Worm (Caenorhabditis elegans) whole organism, late embryonic: Measurements from ENCODE around the gene nlp-27.

Experiments used
- C08G9.2 ChIP-seq: sonication (generic microtip); optimal IDR thresholded peaks from 2 replicates; lab custom pipeline; 2016; ENCODE audit warnings: mild to moderate bottlenecking, missing genetic modification characterization, moderate library complexity, missing compliant biosample characterization
- C38D4.7 ChIP-seq: fragments of 200-800 bp; sonication (Bioruptor generic); optimal IDR thresholded peaks from 2 replicates; lab custom pipeline; 2018; ENCODE audit warnings: mild to moderate bottlenecking, missing genetic modification characterization, moderate library complexity, missing compliant biosample characterization
- F13H6.1 ChIP-seq: sonication (generic microtip); optimal IDR thresholded peaks from 2 replicates; lab custom pipeline; 2016; ENCODE audit warnings: missing genetic modification characterization, missing compliant biosample characterization
- K02D7.2 ChIP-seq: sonication (generic microtip); optimal IDR thresholded peaks from 2 replicates; lab custom pipeline; 2017; ENCODE audit warnings: mild to moderate bottlenecking, missing genetic modification characterization, missing compliant biosample characterization
- K09A11.1 ChIP-seq: sonication (generic microtip); optimal IDR thresholded peaks from 2 replicates; lab custom pipeline; 2017; ENCODE audit warnings: antibody characterized with exemption, mild to moderate bottlenecking, missing genetic modification characterization, missing compliant biosample characterization; ENCODE audit not compliant: insufficient read depth
- T23F11.4 ChIP-seq: fragments of 200-800 bp; sonication (Bioruptor generic); optimal IDR thresholded peaks from 2 replicates; lab custom pipeline; 2018; ENCODE audit warnings: mild to moderate bottlenecking, missing genetic modification characterization, missing compliant biosample characterization
- Y22D7AL.16 ChIP-seq: sonication (generic microtip); optimal IDR thresholded peaks from 2 replicates; lab custom pipeline; 2016; ENCODE audit warnings: missing genetic modification characterization, missing compliant biosample characterization
- ahr-1 ChIP-seq: sonication (generic microtip); optimal IDR thresholded peaks from 2 replicates; lab custom pipeline; 2016; ENCODE audit warnings: missing genetic modification characterization, missing compliant biosample characterization
- ceh-14 ChIP-seq: sonication (generic microtip); optimal IDR thresholded peaks from 2 replicates; lab custom pipeline; 2016; ENCODE audit warnings: missing genotype, missing genetic modification characterization, missing compliant biosample characterization
- ceh-19 ChIP-seq: fragments of 200-800 bp; sonication (Bioruptor generic); optimal IDR thresholded peaks from 2 replicates; lab custom pipeline; 2018; ENCODE audit warnings: mild to moderate bottlenecking, missing genetic modification characterization, missing compliant biosample characterization
- ceh-2 ChIP-seq: sonication (generic microtip); optimal IDR thresholded peaks from 2 replicates; lab custom pipeline; 2016; ENCODE audit warnings: missing genotype, missing genetic modification characterization, missing compliant biosample characterization
- ceh-22 ChIP-seq: sonication (generic microtip); optimal IDR thresholded peaks from 2 replicates; lab custom pipeline; 2017; ENCODE audit warnings: missing biosample characterization, missing genetic modification characterization
- ceh-34 ChIP-seq: sonication (generic microtip); optimal IDR thresholded peaks from 2 replicates; lab custom pipeline; 2016; ENCODE audit warnings: mild to moderate bottlenecking, missing genetic modification characterization, missing compliant biosample characterization
- ceh-45 ChIP-seq: fragments of 200-800 bp; sonication (Bioruptor generic); IDR thresholded peaks from 2 replicates; pipeline ENCODE4 v1.3.6; 2022; ENCODE audit warnings: missing genetic modification reagents, missing genetic modification characterization, missing compliant biosample characterization
- ceh-9 ChIP-seq: sonication (generic microtip); optimal IDR thresholded peaks from 2 replicates; lab custom pipeline; 2016; ENCODE audit warnings: mild to moderate bottlenecking, missing genetic modification characterization, inconsistent platforms, missing compliant biosample characterization
- che-1 ChIP-seq: sonication (generic microtip); optimal IDR thresholded peaks from 2 replicates; lab custom pipeline; 2016; ENCODE audit warnings: mild to moderate bottlenecking, missing genetic modification characterization, missing compliant biosample characterization
- dve-1 ChIP-seq: sonication (generic microtip); optimal IDR thresholded peaks from 2 replicates; lab custom pipeline; 2017; ENCODE audit warnings: antibody characterized with exemption, mild to moderate bottlenecking, missing genetic modification characterization, missing compliant biosample characterization
- elt-4 ChIP-seq: sonication (generic microtip); optimal IDR thresholded peaks from 2 replicates; lab custom pipeline; 2016; ENCODE audit warnings: missing genetic modification characterization, missing compliant biosample characterization
- ets-4 ChIP-seq: sonication (generic microtip); optimal IDR thresholded peaks from 2 replicates; lab custom pipeline; 2016; ENCODE audit warnings: missing genetic modification characterization, missing compliant biosample characterization
- fax-1 ChIP-seq: sonication (generic microtip); optimal IDR thresholded peaks from 2 replicates; lab custom pipeline; 2016; ENCODE audit warnings: missing genotype, missing genetic modification characterization, missing compliant biosample characterization
- fkh-10 ChIP-seq: fragments of 150-350 bp; optimal IDR thresholded peaks from 2 replicates; lab custom pipeline; 2014; ENCODE audit warnings: missing biosample characterization, missing genetic modification reagents, missing genetic modification characterization
- gmeb-2 ChIP-seq: sonication (generic microtip); optimal IDR thresholded peaks from 2 replicates; lab custom pipeline; 2016; ENCODE audit warnings: missing genetic modification characterization, inconsistent platforms, missing compliant biosample characterization
- hlh-30 ChIP-seq: sonication (generic microtip); optimal IDR thresholded peaks from 2 replicates; lab custom pipeline; 2017; ENCODE audit warnings: antibody characterized with exemption, missing genetic modification characterization, missing compliant biosample characterization; ENCODE audit not compliant: insufficient read depth
- hlh-6 ChIP-seq: sonication (generic microtip); optimal IDR thresholded peaks from 2 replicates; lab custom pipeline; 2016; ENCODE audit warnings: missing genotype, missing genetic modification characterization, missing compliant biosample characterization
- lim-6 ChIP-seq: sonication (generic microtip); optimal IDR thresholded peaks from 2 replicates; lab custom pipeline; 2016; ENCODE audit warnings: missing genetic modification characterization, missing compliant biosample characterization
- madf-2 ChIP-seq: sonication (generic microtip); optimal IDR thresholded peaks from 2 replicates; lab custom pipeline; 2017; ENCODE audit warnings: missing genetic modification characterization, missing compliant biosample characterization
- mec-3 ChIP-seq: sonication (generic microtip); optimal IDR thresholded peaks from 2 replicates; lab custom pipeline; 2016; ENCODE audit warnings: borderline replicate concordance, missing genetic modification characterization, missing compliant biosample characterization
- nhr-232 ChIP-seq: sonication (generic microtip); optimal IDR thresholded peaks from 2 replicates; lab custom pipeline; 2016; ENCODE audit warnings: missing genetic modification characterization, missing compliant biosample characterization
- pax-1 ChIP-seq: fragments of 150-350 bp; optimal IDR thresholded peaks from 2 replicates; lab custom pipeline; 2014; ENCODE audit warnings: missing biosample characterization, missing genetic modification characterization
- pqm-1 ChIP-seq: sonication (generic microtip); optimal IDR thresholded peaks from 2 replicates; lab custom pipeline; 2016; ENCODE audit warnings: missing genetic modification characterization, missing compliant biosample characterization
- pros-1 ChIP-seq: fragments of 150-350 bp; optimal IDR thresholded peaks from 2 replicates; lab custom pipeline; 2014; ENCODE audit warnings: missing biosample characterization, missing genetic modification reagents, missing genetic modification characterization
- ref-2 ChIP-seq: sonication (generic microtip); optimal IDR thresholded peaks from 2 replicates; lab custom pipeline; 2016; ENCODE audit warnings: missing genetic modification characterization, missing compliant biosample characterization
- sox-2 ChIP-seq: fragments of 200-800 bp; sonication (Bioruptor generic); IDR thresholded peaks from 2 replicates; pipeline ENCODE4 v1.3.6; 2022; ENCODE audit warnings: missing genetic modification reagents, missing genetic modification characterization, missing compliant biosample characterization
- sox-4 ChIP-seq: sonication (generic microtip); optimal IDR thresholded peaks from 2 replicates; lab custom pipeline; 2017; ENCODE audit warnings: mild to moderate bottlenecking, missing genetic modification characterization, inconsistent platforms, missing compliant biosample characterization
- ttx-3 ChIP-seq: sonication (generic microtip); optimal IDR thresholded peaks from 2 replicates; lab custom pipeline; 2016; ENCODE audit warnings: missing genetic modification reagents, missing genetic modification characterization, missing compliant biosample characterization
- unc-42 ChIP-seq: sonication (generic microtip); optimal IDR thresholded peaks from 2 replicates; lab custom pipeline; 2016; ENCODE audit warnings: missing genotype, missing genetic modification characterization, missing compliant biosample characterization
- unc-55 ChIP-seq: sonication (generic microtip); optimal IDR thresholded peaks from 2 replicates; lab custom pipeline; 2017; ENCODE audit warnings: missing biosample characterization, missing genetic modification reagents, missing genetic modification characterization
- unc-86 ChIP-seq: sonication (generic microtip); optimal IDR thresholded peaks from 2 replicates; lab custom pipeline; 2016; ENCODE audit warnings: missing genetic modification characterization, missing compliant biosample characterization

The nlp-27 gene

DNA sequence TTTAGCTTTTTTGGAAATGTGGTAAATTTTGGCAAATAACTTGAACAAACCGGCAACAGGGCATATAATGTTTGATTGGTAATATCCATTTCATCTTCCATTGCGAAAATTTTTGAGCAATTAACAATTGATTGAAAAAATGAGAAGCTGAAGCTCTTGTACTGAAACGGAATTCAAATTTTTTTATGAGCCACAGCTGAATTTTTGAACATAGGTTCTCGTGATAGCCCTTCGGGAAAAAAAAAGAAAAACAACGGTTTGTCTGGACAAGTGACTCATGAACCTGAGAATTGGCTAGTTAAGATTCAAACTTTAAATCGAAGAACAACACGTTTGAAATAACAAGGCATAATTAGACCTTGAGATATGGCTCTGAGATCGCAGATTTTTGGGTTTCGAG lies 6.7 kb downstream of the nlp-27 start, which contains the start of gene srx-62:
srx-62 (minus strand) TSS at position 101 of the 400 bp plus-strand sequence.
- no peak for TF ChIP-seq ttx-3 (tag; lab: Kevin White, UChicago)
- no peak for TF ChIP-seq ref-2 (tag; lab: Kevin White, UChicago)
- no peak for TF ChIP-seq sox-4 (tag; lab: Kevin White, UChicago)
- no peak for TF ChIP-seq fkh-10 (GFP tag; lab: Kevin White, UChicago)
- TF ChIP-seq ahr-1 (tag; lab: Kevin White, UChicago): no peak
- TF ChIP-seq ceh-19 (GFP tag; lab: Kevin White, UChicago): no peak
- no peak for TF ChIP-seq K09A11.1 (tag; lab: Kevin White, UChicago)
- no peak for TF ChIP-seq che-1
- TF ChIP-seq K02D7.2 (tag; lab: Kevin White, UChicago): no peak
- TF ChIP-seq F13H6.1 (tag; lab: Kevin White, UChicago): no peak
- TF ChIP-seq fax-1: no peak
- TF ChIP-seq ceh-2: no peak
- no peak for TF ChIP-seq sox-2 (GFP tag; lab: Robert Waterston, UW)
- no peak for TF ChIP-seq hlh-30 (tag; lab: Kevin White, UChicago)
- TF ChIP-seq ets-4 (tag; lab: Kevin White, UChicago): no peak
- no peak for TF ChIP-seq pqm-1 (tag; lab: Kevin White, UChicago)
- TF ChIP-seq, all 69 proteins: peak for 0

DNA sequence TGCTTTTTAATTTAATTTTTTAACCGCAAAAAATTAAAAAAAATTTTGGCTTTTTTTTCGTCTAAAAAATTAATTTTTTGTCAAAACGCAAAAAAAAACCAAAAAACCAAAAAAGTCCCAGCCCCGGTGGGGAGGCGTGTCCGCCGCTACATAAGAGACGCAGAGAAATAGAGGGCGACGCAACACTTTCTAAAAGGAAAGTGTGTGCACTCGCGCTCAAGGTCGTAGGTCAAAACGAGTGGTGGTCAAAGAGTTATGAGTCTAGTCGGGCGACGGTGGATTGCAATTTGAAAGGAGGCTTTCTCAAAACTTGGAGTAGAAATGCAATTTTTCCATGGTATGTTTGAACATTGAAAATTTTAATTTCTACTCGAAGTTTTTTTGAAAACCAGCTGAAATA lies 15.4 kb downstream of the nlp-27 start:
- no peak for TF ChIP-seq unc-86 (tag; lab: Kevin White, UChicago)
- no peak for TF ChIP-seq Y22D7AL.16 (tag; lab: Kevin White, UChicago)
- no peak for TF ChIP-seq sox-2 (GFP tag; lab: Robert Waterston, UW)
- no peak for TF ChIP-seq hlh-6 (tag; lab: Kevin White, UChicago)
- TF ChIP-seq, all 69 proteins: peak for 0

DNA sequence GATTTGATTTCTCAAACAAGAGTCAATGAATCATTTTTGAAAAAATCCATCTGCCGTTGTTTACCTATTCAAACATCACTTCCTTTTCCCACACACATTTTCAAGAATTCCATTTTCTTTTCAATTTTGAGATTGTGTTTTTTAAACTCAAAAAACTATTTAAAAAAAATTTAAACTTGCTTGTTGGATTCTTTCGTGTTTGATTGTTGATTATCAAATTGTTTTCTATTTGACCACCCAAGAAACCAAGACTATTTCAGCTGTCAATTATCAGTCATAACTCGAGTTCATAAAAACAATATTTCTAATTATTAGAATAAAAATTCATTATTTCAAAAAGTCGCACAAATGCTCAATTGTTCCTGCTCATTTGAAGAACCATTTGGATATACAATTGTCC lies 16.0 kb downstream of the nlp-27 start, which contains the start of gene srh-8:
srh-8 (plus strand) TSS at position 301 of the 400 bp plus-strand sequence.
- TF ChIP-seq ceh-14: no peak
- TF ChIP-seq ceh-34 (tag; lab: Kevin White, UChicago): no peak
- no peak for TF ChIP-seq gmeb-2 (tag; lab: Kevin White, UChicago)

DNA sequence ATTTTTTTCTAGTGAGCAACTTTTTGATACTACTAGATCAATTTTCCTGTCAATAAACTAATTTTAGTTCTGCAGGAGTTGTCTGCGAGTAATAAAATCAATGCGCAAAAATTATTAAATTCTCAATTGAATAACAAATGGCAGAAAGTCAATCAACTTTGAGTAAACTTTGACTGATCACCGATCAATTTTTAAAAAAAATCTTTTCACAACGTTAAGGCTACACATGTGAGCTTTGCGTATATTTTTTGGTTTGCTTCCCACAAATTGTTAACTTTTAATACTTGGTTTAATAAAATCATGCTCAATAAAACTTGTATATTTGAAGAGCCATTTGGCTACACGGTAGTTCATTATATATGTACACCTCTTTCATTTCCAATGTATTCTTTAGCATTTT lies 18.7 kb downstream of the nlp-27 start, which contains the start of gene srh-7:
srh-7 (plus strand) TSS at position 301 of the 400 bp plus-strand sequence.
- TF ChIP-seq unc-55 (GFP tag; lab: Kevin White, UChicago) (no peak), dve-1 (tag; lab: Kevin White, UChicago) (no peak), nhr-232 (tag; lab: Kevin White, UChicago) (no peak), elt-4 (no peak), madf-2 (no peak), pax-1 (tag; lab: Kevin White, UChicago) (no peak), ceh-9 (tag; lab: Kevin White, UChicago) (no peak), mec-3 (tag; lab: Kevin White, UChicago) (no peak), ceh-2 (no peak), T23F11.4 (no peak), F13H6.1 (tag; lab: Kevin White, UChicago) (no peak), ceh-22 (tag; lab: Kevin White, UChicago) (no peak), gmeb-2 (tag; lab: Kevin White, UChicago) (no peak)

DNA sequence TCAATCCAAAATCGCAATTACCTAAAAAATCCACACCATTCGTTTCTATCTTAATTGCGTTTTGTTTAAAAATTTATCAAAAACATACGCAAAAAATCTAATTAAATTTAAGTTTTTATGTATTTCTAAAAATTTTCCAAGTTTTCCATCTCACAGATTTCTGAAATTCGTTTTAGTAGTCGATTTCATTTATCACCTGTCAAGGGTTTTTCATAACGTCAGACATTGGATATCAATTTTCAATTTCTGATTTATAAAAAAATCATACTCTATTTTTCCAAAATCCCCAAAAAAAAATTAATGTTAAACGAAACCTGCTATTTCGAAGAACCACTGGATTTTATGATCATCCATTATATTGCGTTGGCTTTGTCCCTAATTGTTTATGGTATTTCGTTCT lies 21.0 kb downstream of the nlp-27 start, which contains the start of gene srh-4:
srh-4 (plus strand) TSS at position 301 of the 400 bp plus-strand sequence.
- TF ChIP-seq ceh-22 (tag; lab: Kevin White, UChicago): no peak
- no peak for TF ChIP-seq unc-86 (tag; lab: Kevin White, UChicago)
- no peak for TF ChIP-seq C08G9.2 (tag; lab: Kevin White, UChicago)
- no peak for TF ChIP-seq K02D7.2 (tag; lab: Kevin White, UChicago)
- no peak for TF ChIP-seq elt-4
- no peak for TF ChIP-seq pax-1 (tag; lab: Kevin White, UChicago)
- no peak for TF ChIP-seq pqm-1 (tag; lab: Kevin White, UChicago)
- TF ChIP-seq pros-1 (tag; lab: Kevin White, UChicago): no peak
- TF ChIP-seq sox-4 (tag; lab: Kevin White, UChicago): no peak
- TF ChIP-seq unc-42 (tag; lab: Kevin White, UChicago): no peak
- TF ChIP-seq hlh-30 (tag; lab: Kevin White, UChicago): no peak
- no peak for TF ChIP-seq ceh-19 (GFP tag; lab: Kevin White, UChicago)
- no peak for TF ChIP-seq C38D4.7 (GFP tag; lab: Kevin White, UChicago)
- no peak for TF ChIP-seq ref-2 (tag; lab: Kevin White, UChicago)
- no peak for TF ChIP-seq nhr-232 (tag; lab: Kevin White, UChicago)
- no peak for TF ChIP-seq ceh-45
- TF ChIP-seq che-1: no peak
- no peak for TF ChIP-seq ets-4 (tag; lab: Kevin White, UChicago)
- no peak for TF ChIP-seq lim-6 (tag; lab: Kevin White, UChicago)
- TF ChIP-seq gmeb-2 (tag; lab: Kevin White, UChicago): no peak
- TF ChIP-seq, all 69 proteins: peak for 0
